Worm (Caenorhabditis elegans) whole organism, L4 larva: ENCODE results near the gene Y54G2A.52.

Experiments
- Y105C5A.15 ChIP-seq: fragments of 200-800 bp; sonication (Bioruptor generic); IDR thresholded peaks from 2 replicates; pipeline ENCODE4 v1.3.6; 2022; ENCODE audit warnings: missing genetic modification characterization, missing compliant biosample characterization
- Y48G9A.11 ChIP-seq: fragments of 200-800 bp; sonication (Bioruptor generic); IDR thresholded peaks from 2 replicates; pipeline ENCODE4 v1.3.6; 2022; ENCODE audit warnings: missing genetic modification reagents, missing genetic modification characterization, missing compliant biosample characterization
- Y75B8A.6 ChIP-seq: fragments of 200-800 bp; sonication (Bioruptor generic); IDR thresholded peaks from 2 replicates; pipeline ENCODE4 v1.3.6; 2022; ENCODE audit warnings: missing genetic modification reagents, missing genetic modification characterization, missing compliant biosample characterization
- aha-1 ChIP-seq: fragments of 150-350 bp; peaks from one replicate; lab custom pipeline; 2014; ENCODE audit warnings: missing biosample characterization, missing genetic modification characterization
- ceh-32 ChIP-seq: sonication (generic microtip); optimal IDR thresholded peaks from 2 replicates; lab custom pipeline; 2016; ENCODE audit warnings: mild to moderate bottlenecking, missing genetic modification characterization, missing compliant biosample characterization; ENCODE audit not compliant: poor library complexity
- ceh-82 ChIP-seq: sonication (generic microtip); optimal IDR thresholded peaks from 2 replicates; lab custom pipeline; 2017; ENCODE audit warnings: missing biosample characterization, missing genetic modification characterization
- ces-1 ChIP-seq: fragments of 150-350 bp; sonication (generic microtip); optimal IDR thresholded peaks from 4 replicates; lab custom pipeline; 2014; ENCODE audit warnings: missing biosample characterization, missing genetic modification reagents, missing genetic modification characterization
- cey-2 ChIP-seq: sonication (generic microtip); optimal IDR thresholded peaks from 3 replicates; lab custom pipeline; 2017; ENCODE audit warnings: missing genetic modification characterization, mild to moderate bottlenecking, missing compliant biosample characterization, antibody characterized with exemption, borderline replicate concordance; ENCODE audit not compliant: insufficient read depth
- dmd-8 ChIP-seq: fragments of 200-800 bp; sonication (Bioruptor generic); IDR thresholded peaks from 2 replicates; pipeline ENCODE4 v1.3.6; 2022; ENCODE audit warnings: missing genetic modification characterization, missing compliant biosample characterization
- duxl-1 ChIP-seq: sonication (generic microtip); optimal IDR thresholded peaks from 2 replicates; lab custom pipeline; 2016; ENCODE audit warnings: mild to moderate bottlenecking, missing genetic modification characterization, moderate library complexity, missing compliant biosample characterization; ENCODE audit not compliant: poor library complexity
- dve-1 ChIP-seq: sonication (generic microtip); optimal IDR thresholded peaks from 2 replicates; lab custom pipeline; 2017; ENCODE audit warnings: antibody characterized with exemption, mild to moderate bottlenecking, missing genetic modification characterization, missing compliant biosample characterization; ENCODE audit not compliant: insufficient read depth
- fkh-10 ChIP-seq: fragments of 150-350 bp; optimal IDR thresholded peaks from 2 replicates; lab custom pipeline; 2014; ENCODE audit warnings: missing biosample characterization, missing genetic modification reagents, missing genetic modification characterization
- fos-1 ChIP-seq: fragments of 150-350 bp; optimal IDR thresholded peaks from 2 replicates; lab custom pipeline; 2014; ENCODE audit warnings: missing biosample characterization, missing genetic modification characterization
- gei-8 ChIP-seq: fragments of 200-800 bp; sonication (Bioruptor generic); optimal IDR thresholded peaks from 2 replicates; lab custom pipeline; 2018; ENCODE audit warnings: mild to moderate bottlenecking, missing genetic modification characterization, missing compliant biosample characterization
- hif-1 ChIP-seq, 2 experiments: sonication (generic microtip); optimal IDR thresholded peaks; 2 replicates each; lab custom pipeline; 2016 to 2017; ENCODE audit warnings: missing compliant biosample characterization in 2 of 2, missing genetic modification characterization in 2 of 2, missing genetic modification reagents in 2 of 2, missing genotype in 2 of 2, mild to moderate bottlenecking in 1 of 2
- jun-1 ChIP-seq: fragments of 150-350 bp; optimal IDR thresholded peaks from 2 replicates; lab custom pipeline; 2014; ENCODE audit warnings: missing biosample characterization, missing genetic modification reagents, missing genetic modification characterization
- lin-13 ChIP-seq: fragments of 150-350 bp; optimal IDR thresholded peaks from 2 replicates; lab custom pipeline; 2014; ENCODE audit warnings: missing biosample characterization, missing genetic modification reagents, missing genetic modification characterization
- lin-38 ChIP-seq: fragments of 200-800 bp; sonication (Bioruptor generic); IDR thresholded peaks from 2 replicates; pipeline ENCODE4 v1.3.6; 2022; ENCODE audit warnings: missing genetic modification reagents, missing genetic modification characterization, missing compliant biosample characterization
- lsy-2 ChIP-seq, 2 experiments: fragments of 150-350 bp in 1 of 2; sonication (generic microtip) in 1 of 2; optimal IDR thresholded peaks; 2 replicates each; lab custom pipeline; 2014 to 2017; ENCODE audit warnings: missing biosample characterization in 2 of 2, missing genetic modification characterization in 2 of 2
- madf-5 ChIP-seq, 2 experiments: fragments of 200-800 bp; sonication (Bioruptor generic); IDR thresholded peaks; 2 replicates each; pipeline ENCODE4 v1.3.6; 2022; ENCODE audit warnings: missing compliant biosample characterization in 2 of 2, missing genetic modification characterization in 2 of 2
- mes-2 ChIP-seq: sonication (generic microtip); optimal IDR thresholded peaks from 2 replicates; lab custom pipeline; 2016; ENCODE audit warnings: missing genotype, mild to moderate bottlenecking, missing genetic modification characterization, missing compliant biosample characterization; ENCODE audit not compliant: poor library complexity, severe bottlenecking
- nhr-111 ChIP-seq: fragments of 200-800 bp; sonication (Bioruptor generic); optimal IDR thresholded peaks from 2 replicates; lab custom pipeline; 2018; ENCODE audit warnings: mild to moderate bottlenecking, missing genetic modification characterization, missing compliant biosample characterization
- nhr-25 ChIP-seq: sonication (generic microtip); optimal IDR thresholded peaks from 2 replicates; lab custom pipeline; 2017; ENCODE audit warnings: missing genetic modification characterization, mild to moderate bottlenecking, missing compliant biosample characterization, antibody characterized with exemption, moderate library complexity, borderline replicate concordance; ENCODE audit not compliant: insufficient read depth
- nhr-42 ChIP-seq: fragments of 200-800 bp; sonication (Bioruptor generic); IDR thresholded peaks from 2 replicates; pipeline ENCODE4 v1.3.6; 2022; ENCODE audit warnings: missing genetic modification characterization, missing compliant biosample characterization
- nhr-48 ChIP-seq: sonication (generic microtip); optimal IDR thresholded peaks from 2 replicates; lab custom pipeline; 2016; ENCODE audit warnings: mild to moderate bottlenecking, missing genetic modification characterization, missing compliant biosample characterization
- nhr-6 ChIP-seq: fragments of 150-350 bp; optimal IDR thresholded peaks from 2 replicates; lab custom pipeline; 2014; ENCODE audit warnings: missing biosample characterization, missing genetic modification characterization
- nhr-76 ChIP-seq: fragments of 150-350 bp; optimal IDR thresholded peaks from 2 replicates; lab custom pipeline; 2014; ENCODE audit warnings: missing biosample characterization, missing genetic modification characterization
- pha-4 ChIP-seq, 2 experiments: fragments of 150-350 bp in 1 of 2; fragments of 200-800 bp in 1 of 2; sonication (Bioruptor generic) in 1 of 2; IDR thresholded peaks in 1 of 2; optimal IDR thresholded peaks in 1 of 2; 2 replicates each; pipeline versions ENCODE4 v1.3.6 to Lab custom; 2014 to 2022; ENCODE audit warnings: missing genetic modification characterization in 2 of 2, missing genetic modification reagents in 2 of 2, missing biosample characterization in 1 of 2, missing compliant biosample characterization in 1 of 2
- pqm-1 ChIP-seq: sonication (generic microtip); optimal IDR thresholded peaks from 2 replicates; lab custom pipeline; 2017; ENCODE audit warnings: missing biosample characterization, missing genetic modification characterization
- sdz-12 ChIP-seq: fragments of 200-800 bp; sonication (Bioruptor generic); optimal IDR thresholded peaks from 2 replicates; lab custom pipeline; 2018; ENCODE audit warnings: mild to moderate bottlenecking, missing genetic modification characterization, missing compliant biosample characterization
- set-16 ChIP-seq: fragments of 200-800 bp; sonication (Bioruptor generic); IDR thresholded peaks from 2 replicates; pipeline ENCODE4 v1.3.6; 2022; ENCODE audit warnings: missing genetic modification reagents, missing genetic modification characterization, missing compliant biosample characterization
- skn-1 ChIP-seq: fragments of 150-350 bp; optimal IDR thresholded peaks from 2 replicates; lab custom pipeline; 2014; ENCODE audit warnings: missing biosample characterization, missing genetic modification characterization
- snpc-4 ChIP-seq: fragments of 150-350 bp; optimal IDR thresholded peaks from 2 replicates; lab custom pipeline; 2014; ENCODE audit warnings: missing biosample characterization, missing genetic modification characterization
- tag-97 ChIP-seq: fragments of 200-800 bp; sonication (Bioruptor generic); IDR thresholded peaks from 2 replicates; pipeline ENCODE4 v1.3.6; 2022; ENCODE audit warnings: missing genetic modification characterization, missing compliant biosample characterization
- tra-1 ChIP-seq: fragments of 200-800 bp; sonication (Bioruptor generic); IDR thresholded peaks from 2 replicates; pipeline ENCODE4 v1.3.6; 2022; ENCODE audit warnings: missing genetic modification reagents, missing genetic modification characterization, missing compliant biosample characterization
- unc-39 ChIP-seq: sonication (generic microtip); optimal IDR thresholded peaks from 2 replicates; lab custom pipeline; 2017; ENCODE audit warnings: missing biosample characterization, missing genetic modification characterization
- vab-7 ChIP-seq: fragments of 200-800 bp; sonication (Bioruptor generic); IDR thresholded peaks from 2 replicates; pipeline ENCODE4 v1.3.6; 2022; ENCODE audit warnings: missing genetic modification reagents, missing genetic modification characterization, missing compliant biosample characterization
- zfp-2 ChIP-seq: sonication (generic microtip); optimal IDR thresholded peaks from 2 replicates; lab custom pipeline; 2016; ENCODE audit warnings: mild to moderate bottlenecking, missing genetic modification characterization, missing compliant biosample characterization
- zip-2 ChIP-seq: fragments of 150-350 bp; optimal IDR thresholded peaks from 2 replicates; lab custom pipeline; 2014; ENCODE audit warnings: missing biosample characterization, missing genetic modification characterization
- ztf-11 ChIP-seq: fragments of 150-350 bp; optimal IDR thresholded peaks from 2 replicates; lab custom pipeline; 2014; ENCODE audit warnings: missing biosample characterization, missing genetic modification characterization

Y54G2A.52 gene

DNA sequence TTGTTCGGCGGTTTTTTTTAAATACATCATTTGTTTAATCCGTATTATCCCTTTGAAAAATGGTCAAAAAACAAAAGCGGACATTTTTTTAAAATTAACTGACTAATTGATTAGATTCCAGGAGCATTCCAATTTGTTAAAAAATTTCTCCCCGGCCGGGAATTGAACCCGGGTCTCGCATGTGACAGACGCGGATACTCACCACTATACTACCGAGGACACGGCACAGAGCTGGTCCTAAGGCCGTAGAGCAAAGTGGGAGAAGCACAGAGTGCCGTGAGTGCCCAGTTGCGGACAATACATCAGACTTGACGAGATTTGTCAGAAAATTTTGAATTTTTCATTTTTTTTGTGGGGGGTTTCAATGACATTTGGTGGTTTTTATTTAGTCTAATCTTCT, 2.5 kb upstream of the Y54G2A.52 start (continued):
- TF ChIP-seq dmd-8, result peak; percentile 75
- TF ChIP-seq pha-4 (GFP tag; IDR thresholded peaks at IDR 0.05; lab: Robert Waterston, UW), result peak; percentile 75
- no peak for TF ChIP-seq pha-4 (tag; optimal IDR thresholded peaks at IDR 0.05; lab: Kevin White, UChicago)
- no peak for TF ChIP-seq zfp-2
- no peak for TF ChIP-seq jun-1 (tag; lab: Kevin White, UChicago)
- no peak for TF ChIP-seq ztf-11 (tag; lab: Kevin White, UChicago)
- TF ChIP-seq mes-2 (tag; lab: Kevin White, UChicago), result peak; percentile 61
- no peak; the same call in 1 of the 2 replicates for TF ChIP-seq set-16
- TF ChIP-seq lin-13 (GFP tag; lab: Kevin White, UChicago), result peak; percentile 70
- no peak for TF ChIP-seq nhr-48
- TF ChIP-seq ceh-32 (tag; lab: Kevin White, UChicago), result no peak
- TF ChIP-seq dve-1 (tag; lab: Kevin White, UChicago), result peak; percentile 66
- peak; percentile 85 for TF ChIP-seq vab-7
- TF ChIP-seq zip-2 (tag; lab: Kevin White, UChicago), result no peak
- TF ChIP-seq tra-1 (GFP tag; lab: Robert Waterston, UW), result peak; percentile 28; the same call in 1 of the 2 replicates
- no peak for TF ChIP-seq fkh-10 (GFP tag; lab: Kevin White, UChicago)
- peak; percentile 41; the same call in 1 of the 2 replicates for TF ChIP-seq Y75B8A.6 (GFP tag; lab: Robert Waterston, UW)
- TF ChIP-seq Y105C5A.15 (GFP tag; lab: Robert Waterston, UW), result no peak
- TF ChIP-seq ces-1 (GFP tag; lab: Kevin White, UChicago), result no peak
- no peak for TF ChIP-seq fos-1 (tag; lab: Kevin White, UChicago)
- no peak for TF ChIP-seq tag-97 (GFP tag; lab: Robert Waterston, UW)
- no peak for TF ChIP-seq nhr-6
- TF ChIP-seq hif-1 (tag; optimal IDR thresholded peaks at IDR 0.05; lab: Kevin White, UChicago), result no peak

DNA sequence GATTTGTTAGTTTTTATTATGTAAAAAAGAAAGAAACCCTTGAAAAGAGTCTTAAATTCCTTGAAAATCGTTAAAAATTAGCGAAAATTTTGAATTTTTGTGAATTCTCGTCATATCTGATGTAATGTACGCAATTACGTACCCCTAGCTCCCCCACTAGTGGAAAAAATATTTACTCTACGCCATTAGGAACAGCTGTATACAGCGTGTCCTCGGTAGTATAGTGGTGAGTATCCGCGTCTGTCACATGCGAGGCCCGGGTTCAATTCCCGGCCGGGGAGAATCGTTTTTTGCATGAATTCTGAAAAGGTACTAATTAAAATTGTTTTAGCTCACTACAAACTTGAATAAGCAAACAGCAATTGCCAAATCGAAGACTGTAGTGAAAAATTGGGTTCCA, 1.4 kb upstream of the Y54G2A.52 start:
- TF ChIP-seq lin-38 (peak; percentile 36; the same call in 1 of the 2 replicates), snpc-4 (no peak), skn-1 (tag; lab: Kevin White, UChicago) (no peak), nhr-76 (no peak), zfp-2 (no peak), nhr-111 (GFP tag; lab: Kevin White, UChicago) (no peak), aha-1 (peak; percentile 49), cey-2 (tag; lab: Kevin White, UChicago) (no peak), Y105C5A.15 (GFP tag; lab: Robert Waterston, UW) (no peak), madf-5 (GFP tag; IDR thresholded peaks at IDR 0.05; lab: Robert Waterston, UW) (no peak), nhr-42 (GFP tag; lab: Robert Waterston, UW) (no peak)
- TF ChIP-seq, all 104 proteins: peak for 2

DNA sequence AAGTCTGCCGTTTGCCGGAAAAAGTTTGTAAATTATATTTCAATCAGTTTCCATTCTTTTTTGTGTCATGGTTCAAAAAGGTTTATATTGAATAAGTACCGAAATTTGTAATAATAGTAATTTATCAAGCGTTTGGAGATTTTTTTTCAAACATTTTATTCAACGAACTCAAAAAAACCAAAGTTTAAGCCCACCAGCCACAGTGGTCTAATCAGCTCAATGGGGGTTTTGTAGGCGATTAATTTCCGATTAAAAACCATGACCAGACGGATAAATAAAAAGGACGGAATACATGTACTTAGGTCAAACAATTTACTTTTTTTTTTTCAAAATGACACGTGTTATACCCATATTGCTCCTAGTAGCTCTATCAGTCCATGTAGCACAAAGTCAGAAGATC, 903 bp upstream of the Y54G2A.52 start, which contains the start of gene Y54G2A.10:
Gene Y54G2A.10 (plus strand): TSS at position 301 of the 400 bp plus-strand sequence.
- no peak for TF ChIP-seq ces-1 (GFP tag; lab: Kevin White, UChicago)
- TF ChIP-seq unc-39 (tag; lab: Kevin White, UChicago), result no peak
- no peak for TF ChIP-seq sdz-12 (GFP tag; lab: Kevin White, UChicago)
- no peak for TF ChIP-seq pqm-1 (tag; lab: Kevin White, UChicago)
- no peak for TF ChIP-seq Y48G9A.11 (GFP tag; lab: Robert Waterston, UW)
- no peak for TF ChIP-seq lsy-2 (tag; optimal IDR thresholded peaks at IDR 0.05; lab: Kevin White, UChicago)
- TF ChIP-seq duxl-1 (tag; lab: Kevin White, UChicago), result no peak
- TF ChIP-seq ceh-82 (tag; lab: Kevin White, UChicago), result no peak
- TF ChIP-seq gei-8 (GFP tag; lab: Kevin White, UChicago), result no peak
- no peak for TF ChIP-seq aha-1
- no peak for TF ChIP-seq nhr-42 (GFP tag; lab: Robert Waterston, UW)
- TF ChIP-seq dmd-8, result no peak
- no peak for TF ChIP-seq nhr-25 (tag; lab: Kevin White, UChicago)
- TF ChIP-seq ztf-11 (tag; lab: Kevin White, UChicago), result no peak
